ENCODE assay signal across 4 worm cellular contexts in the genomic region with DNA sequence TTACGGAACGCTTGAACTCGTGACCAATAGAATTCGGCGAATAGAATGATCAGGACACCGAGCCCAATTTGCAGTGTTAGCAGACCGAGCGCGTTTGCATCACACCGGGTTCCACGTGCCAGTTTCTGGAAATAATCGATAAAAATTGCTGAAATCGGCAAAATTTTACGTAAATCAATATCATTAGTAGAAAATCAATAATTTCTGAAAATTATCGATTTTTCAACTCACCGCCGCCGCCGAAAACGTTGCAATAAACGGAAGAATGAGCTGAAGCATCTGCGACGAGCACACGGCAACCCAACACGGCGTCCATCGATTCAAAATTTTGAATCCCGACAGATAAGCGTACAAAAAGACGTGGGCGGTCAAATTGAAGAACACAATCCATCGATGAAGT.
TF ChIP-seq lines count a peak whose summit lies in the region.

No protein-coding gene starts in this region.

TF ChIP-seq in whole organism, L1 larva, 84 proteins besides CTCF, POLR2A, EP300 and RAD21:
- TF ChIP-seq rnt-1 (tag; optimal IDR thresholded peaks at IDR 0.05; lab: Kevin White, UChicago), result peak; percentile 3
- TF ChIP-seq unc-98 (GFP tag; IDR thresholded peaks at IDR 0.05; lab: Robert Waterston, UW), result no peak

TF ChIP-seq in whole organism, L3 larva, 47 proteins besides CTCF, POLR2A, EP300 and RAD21:
- TF ChIP-seq ceh-28 (tag; optimal IDR thresholded peaks at IDR 0.05; lab: Kevin White, UChicago), result peak; percentile 38
- TF ChIP-seq ceh-9 (tag; optimal IDR thresholded peaks at IDR 0.05; lab: Kevin White, UChicago), result no peak

TF ChIP-seq in whole organism, L4 larva, 104 proteins besides CTCF, POLR2A, EP300 and RAD21:
- TF ChIP-seq ces-1 (GFP tag; optimal IDR thresholded peaks at IDR 0.05; lab: Kevin White, UChicago) (no peak), aha-1 (tag; lab: Kevin White, UChicago) (peak; percentile 45), ceh-28 (tag; optimal IDR thresholded peaks at IDR 0.05; lab: Kevin White, UChicago) (peak; percentile 78)

TF ChIP-seq in whole organism, midembryonic, 9 proteins besides CTCF, POLR2A, EP300 and RAD21:
- peak; percentile 62 for TF ChIP-seq T22C8.4 (GFP tag; IDR thresholded peaks at IDR 0.05; lab: Robert Waterston, UW)
- no peak for TF ChIP-seq ztf-23 (GFP tag; IDR thresholded peaks at IDR 0.05; lab: Robert Waterston, UW)
TF ChIP-seq in whole organism, midembryonic: peak in this region for 1.
